Worm (Caenorhabditis elegans): ENCODE results near the gene C53B7.2.

C53B7.2 gene

DNA sequence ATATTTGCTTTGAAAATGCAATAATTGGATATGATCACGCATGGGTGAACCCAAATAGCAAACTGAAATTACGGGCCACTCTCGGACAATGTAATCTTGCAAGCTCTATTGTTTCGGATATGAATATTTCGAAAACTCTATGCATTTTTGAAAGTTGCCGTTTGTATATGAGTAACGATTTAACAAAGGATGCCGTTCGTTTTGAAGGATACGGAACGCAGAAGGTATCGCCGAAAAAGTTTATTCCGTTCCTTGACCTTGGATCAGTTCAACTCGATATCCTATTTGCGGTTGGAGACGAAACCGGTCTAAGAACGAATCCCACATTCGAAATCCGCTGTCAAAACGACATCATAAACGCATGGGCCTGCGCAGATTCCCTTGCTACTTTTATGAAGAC is 33.0 kb upstream of the C53B7.2 start:
- no peak for TF ChIP-seq dsc-1 (tag; optimal IDR thresholded peaks at IDR 0.05)
- no peak for TF ChIP-seq fkh-8 (tag; optimal IDR thresholded peaks at IDR 0.05)
- no peak for TF ChIP-seq mab-9 (GFP tag; IDR thresholded peaks at IDR 0.05)
- TF ChIP-seq mep-1 (tag; optimal IDR thresholded peaks at IDR 0.05): no peak
- no peak for TF ChIP-seq ztf-4 (tag; optimal IDR thresholded peaks at IDR 0.05)
- TF ChIP-seq unc-98 (GFP tag; IDR thresholded peaks at IDR 0.05): no peak
- no peak for TF ChIP-seq nhr-90 (tag; optimal IDR thresholded peaks at IDR 0.05; ENCODE audit: poor library complexity)
- TF ChIP-seq pax-3 (tag; optimal IDR thresholded peaks at IDR 0.05): no peak

DNA sequence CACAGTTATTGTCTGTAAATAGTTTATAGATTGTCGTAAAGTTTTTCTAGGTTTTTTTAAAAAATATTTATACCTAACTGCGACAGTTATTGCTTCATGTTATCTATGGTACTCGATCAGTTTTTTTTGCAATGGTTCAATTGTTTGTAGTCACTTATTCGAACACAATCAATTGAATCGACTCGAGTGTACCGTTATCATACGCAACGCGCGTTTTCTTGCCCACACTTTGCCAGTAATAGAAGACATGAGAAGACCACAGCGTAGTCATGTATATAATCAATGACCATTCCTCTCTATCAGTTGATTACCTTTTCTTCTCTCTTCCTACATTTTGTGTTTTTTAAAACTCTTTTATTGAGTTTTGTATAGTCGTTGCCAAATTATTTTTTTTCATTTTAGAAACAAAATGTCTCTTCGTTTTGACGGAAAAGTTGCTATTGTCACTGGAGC is 28.0 kb upstream of the C53B7.2 start, which contains the start of gene dhs-28:
TSS of gene dhs-28 (plus strand) at position 403 of the 453 bp plus-strand sequence.
- TF ChIP-seq snu-23 (GFP tag; optimal IDR thresholded peaks at IDR 0.05): peak; percentile 21
- TF ChIP-seq elt-3 (tag; optimal IDR thresholded peaks at IDR 0.05): peak in 3 of 6 experiments; percentile 17 to 71 (median 39)
- TF ChIP-seq aha-1 (tag; optimal IDR thresholded peaks at IDR 0.05): no peak
- TF ChIP-seq ces-1 (GFP tag; optimal IDR thresholded peaks at IDR 0.05): no peak
- TF ChIP-seq lin-14 (GFP tag; optimal IDR thresholded peaks at IDR 0.05): peak; percentile 18
- peak; percentile 11 for TF ChIP-seq ama-1 (optimal IDR thresholded peaks at IDR 0.05)
- peak; percentile 57 for TF ChIP-seq nhr-20 (tag; optimal IDR thresholded peaks at IDR 0.05)
- TF ChIP-seq lin-35 (GFP tag; optimal IDR thresholded peaks at IDR 0.05): peak in 1 of 2 experiments; percentile 68
- TF ChIP-seq nhr-71 (tag; optimal IDR thresholded peaks at IDR 0.05): peak; percentile 6
- TF ChIP-seq efl-1 (optimal IDR thresholded peaks at IDR 0.05): no peak
- peak in 1 of 2 experiments; percentile 17 for TF ChIP-seq efl-1 (GFP tag; optimal IDR thresholded peaks at IDR 0.05 in 1 of 2)
- no peak for TF ChIP-seq fos-1 (tag; optimal IDR thresholded peaks at IDR 0.05)
- peak; percentile 63 for TF ChIP-seq elt-2 (tag; optimal IDR thresholded peaks at IDR 0.05)
- TF ChIP-seq nhr-19 (GFP tag; conservative IDR thresholded peaks at IDR 0.05): peak; percentile 30

DNA sequence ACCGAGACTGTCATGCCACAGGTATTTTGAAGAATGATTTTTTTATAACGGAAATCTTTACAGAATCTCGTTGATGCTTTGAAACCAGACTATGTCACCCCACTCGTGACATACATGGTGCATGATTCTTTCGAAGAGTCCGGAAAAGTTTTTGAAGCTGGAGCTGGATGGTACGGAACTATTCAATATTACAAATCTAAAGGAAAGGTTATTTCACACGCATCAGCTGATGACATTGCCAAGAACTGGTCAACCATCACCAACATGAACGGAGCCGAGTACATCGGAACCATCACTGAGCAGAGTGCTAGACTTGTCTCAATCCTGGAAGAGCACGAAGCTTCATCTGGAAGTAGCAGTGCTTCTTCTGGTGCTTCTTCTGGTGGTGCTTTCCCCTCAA is 26.9 kb upstream of the C53B7.2 start:
- TF ChIP-seq unc-130 (tag; optimal IDR thresholded peaks at IDR 0.05) (no peak), efl-1 (optimal IDR thresholded peaks at IDR 0.05) (no peak), efl-1 (GFP tag; optimal IDR thresholded peaks at IDR 0.05 in 1 of 2) (peak in 1 of 2 experiments; percentile 43)

DNA sequence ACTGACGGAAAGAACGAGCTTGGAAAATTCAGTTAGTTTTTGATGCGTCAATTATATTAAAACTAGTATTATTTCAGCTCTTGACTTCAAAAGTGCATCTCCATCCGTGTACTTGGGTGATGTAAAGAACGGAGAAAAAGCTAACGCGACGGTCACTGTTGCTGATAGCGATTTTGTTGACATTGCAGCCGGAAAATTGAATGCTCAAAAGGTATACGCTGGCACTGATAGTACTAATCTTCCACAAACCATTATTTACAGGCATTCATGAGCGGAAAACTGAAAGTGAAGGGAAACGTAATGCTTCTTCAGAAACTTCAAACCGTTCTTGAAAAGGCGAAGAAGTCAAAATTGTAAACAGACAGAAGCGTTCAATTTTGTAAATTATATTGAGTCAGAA is 26.4 kb upstream of the C53B7.2 start:
- no peak for TF ChIP-seq ceh-90 (tag; optimal IDR thresholded peaks at IDR 0.05)
- no peak for TF ChIP-seq nhr-90 (tag; optimal IDR thresholded peaks at IDR 0.05; ENCODE audit: poor library complexity)
- no peak for TF ChIP-seq ceh-82 (tag; optimal IDR thresholded peaks at IDR 0.05)
- no peak for TF ChIP-seq ets-5 (GFP tag; IDR thresholded peaks at IDR 0.05)
- TF ChIP-seq pax-3 (tag; optimal IDR thresholded peaks at IDR 0.05): no peak
- TF ChIP-seq unc-130 (tag; optimal IDR thresholded peaks at IDR 0.05): no peak
- TF ChIP-seq zag-1 (tag; optimal IDR thresholded peaks at IDR 0.05): no peak
- TF ChIP-seq nhr-19 (GFP tag; conservative IDR thresholded peaks at IDR 0.05): no peak
- no peak for TF ChIP-seq nhr-47 (tag; optimal IDR thresholded peaks at IDR 0.05)
- no peak for TF ChIP-seq nhr-77 (tag; optimal IDR thresholded peaks at IDR 0.05)
- TF ChIP-seq pag-3 (tag; optimal IDR thresholded peaks at IDR 0.05; ENCODE audit: borderline replicate concordance, insufficient read depth): no peak
- TF ChIP-seq C04F5.9 (tag; optimal IDR thresholded peaks at IDR 0.05): no peak
- no peak for TF ChIP-seq ceh-63 (GFP tag; optimal IDR thresholded peaks at IDR 0.05)
- no peak for TF ChIP-seq ceh-8 (GFP tag; optimal IDR thresholded peaks at IDR 0.05)
- TF ChIP-seq isw-1 (GFP tag; IDR thresholded peaks at IDR 0.05): no peak
- TF ChIP-seq ztf-4 (tag; optimal IDR thresholded peaks at IDR 0.05): no peak

DNA sequence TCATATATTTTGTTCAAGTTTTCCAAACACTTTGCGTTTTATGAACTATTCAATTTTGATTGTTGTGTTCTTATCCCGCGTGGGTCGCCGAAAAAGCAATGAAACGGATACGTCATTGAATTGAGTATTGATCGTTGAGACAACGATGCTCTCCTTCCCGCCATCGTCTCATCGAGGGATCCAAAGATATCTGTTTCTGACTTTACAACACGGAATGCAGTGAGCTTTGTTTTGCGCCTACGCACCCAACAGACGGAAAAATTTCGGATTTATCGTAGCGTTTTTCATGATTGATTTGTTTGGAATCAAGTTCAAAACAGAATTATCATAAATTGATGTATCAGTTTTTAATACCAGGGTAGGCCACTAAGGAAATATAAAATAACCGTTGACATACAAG is 23.5 kb upstream of the C53B7.2 start:
- TF ChIP-seq rnt-1 (tag; optimal IDR thresholded peaks at IDR 0.05): peak; percentile 66
- no peak for TF ChIP-seq irx-1 (tag; optimal IDR thresholded peaks at IDR 0.05)
- TF ChIP-seq swsn-7 (tag; optimal IDR thresholded peaks at IDR 0.05): no peak
- no peak for TF ChIP-seq mab-9 (GFP tag; IDR thresholded peaks at IDR 0.05)
- no peak for TF ChIP-seq pax-3 (tag; optimal IDR thresholded peaks at IDR 0.05)
- TF ChIP-seq dpl-1 (GFP tag; optimal IDR thresholded peaks at IDR 0.05): no peak
- TF ChIP-seq nhr-28 (tag; optimal IDR thresholded peaks at IDR 0.05): no peak
- no peak for TF ChIP-seq skn-1 (tag; optimal IDR thresholded peaks at IDR 0.05)
- TF ChIP-seq lin-15B (tag; optimal IDR thresholded peaks at IDR 0.05): no peak
- TF ChIP-seq pqm-1 (tag; optimal IDR thresholded peaks at IDR 0.05): no peak
- 0 out of 2 replicates have a peak, but pooled peaks have one; percentile 10 for TF ChIP-seq nhr-19 (GFP tag; conservative IDR thresholded peaks at IDR 0.05)
- TF ChIP-seq pag-3 (tag; optimal IDR thresholded peaks at IDR 0.05; ENCODE audit: borderline replicate concordance, insufficient read depth): no peak
- no peak for TF ChIP-seq lin-35 (GFP tag; optimal IDR thresholded peaks at IDR 0.05)
- no peak for TF ChIP-seq alr-1 (tag; optimal IDR thresholded peaks at IDR 0.05; ENCODE audit: borderline replicate concordance)
- no peak for TF ChIP-seq blmp-1 (tag; optimal IDR thresholded peaks at IDR 0.05)
- TF ChIP-seq efl-1 (optimal IDR thresholded peaks at IDR 0.05): no peak
- peak in 1 of 2 experiments; percentile 24 for TF ChIP-seq efl-1 (GFP tag; optimal IDR thresholded peaks at IDR 0.05 in 1 of 2)
- TF ChIP-seq isw-1 (GFP tag; IDR thresholded peaks at IDR 0.05): no peak
- no peak for TF ChIP-seq nhr-77 (tag; optimal IDR thresholded peaks at IDR 0.05)
- TF ChIP-seq ces-1 (GFP tag; optimal IDR thresholded peaks at IDR 0.05): no peak
- no peak for TF ChIP-seq ceh-82 (tag; optimal IDR thresholded peaks at IDR 0.05)
